Fruit fly (Drosophila melanogaster) whole organism, embryonic: ENCODE measurements around the gene fz3.
A peak's percentile ranks its signal among the peaks of the same experiment; 100 is the strongest.

Source experiments
- Aef1 ChIP-seq: fragments of 200-800 bp; sonication (Bioruptor generic); IDR thresholded peaks from 3 replicates; pipeline ENCODE4 v1.3.6; 2022; ENCODE audit warnings: missing biosample characterization, missing genetic modification characterization
- Atf3 ChIP-seq: fragments of 200-800 bp; sonication (Bioruptor generic); optimal IDR thresholded peaks from 3 replicates; lab custom pipeline; 2016; ENCODE audit warnings: missing biosample characterization, missing genetic modification characterization
- C15 ChIP-seq: fragments of 200-800 bp; sonication (Bioruptor generic); IDR thresholded peaks from 3 replicates; pipeline ENCODE4 v1.3.6; 2022; ENCODE audit warnings: missing biosample characterization, missing genetic modification characterization
- CG10209 ChIP-seq: fragments of 200-800 bp; sonication (Bioruptor generic); optimal IDR thresholded peaks from 3 replicates; lab custom pipeline; 2017; ENCODE audit warnings: missing biosample characterization, mild to moderate bottlenecking, missing genetic modification characterization, missing genetic modification reagents
- CG10979 ChIP-seq: fragments of 200-800 bp; sonication (Bioruptor generic); optimal IDR thresholded peaks from 2 replicates; lab custom pipeline; 2018; ENCODE audit warnings: missing biosample characterization, mild to moderate bottlenecking, missing genetic modification characterization, moderate library complexity
- CG12219 ChIP-seq: fragments of 200-800 bp; sonication (Bioruptor generic); optimal IDR thresholded peaks from 3 replicates; lab custom pipeline; 2018; ENCODE audit warnings: missing biosample characterization, mild to moderate bottlenecking, missing genetic modification characterization
- CG12744 ChIP-seq: fragments of 200-800 bp; sonication (Bioruptor generic); optimal IDR thresholded peaks from 2 replicates; lab custom pipeline; 2016; ENCODE audit warnings: missing biosample characterization, missing genetic modification characterization
- CG14441 ChIP-seq: fragments of 200-800 bp; sonication (Bioruptor generic); IDR thresholded peaks from 2 replicates; pipeline ENCODE4 v1.3.6; 2022; ENCODE audit warnings: missing biosample characterization, missing genetic modification characterization
- CG17186 ChIP-seq: fragments of 200-800 bp; sonication (Bioruptor generic); optimal IDR thresholded peaks from 3 replicates; lab custom pipeline; 2017; ENCODE audit warnings: missing biosample characterization, missing genetic modification reagents, missing genetic modification characterization
- CG30020 ChIP-seq: fragments of 200-800 bp; optimal IDR thresholded peaks from 2 replicates; lab custom pipeline; 2019; ENCODE audit warnings: missing biosample characterization, mild to moderate bottlenecking, missing genetic modification characterization, moderate library complexity
- CG6683 ChIP-seq: fragments of 200-800 bp; sonication (Bioruptor generic); optimal IDR thresholded peaks from 2 replicates; lab custom pipeline; 2017; ENCODE audit warnings: missing biosample characterization, mild to moderate bottlenecking, missing genetic modification characterization, missing genetic modification reagents
- CG8089 ChIP-seq: fragments of 200-800 bp; sonication (Bioruptor generic); optimal IDR thresholded peaks from 3 replicates; lab custom pipeline; 2016; ENCODE audit warnings: missing biosample characterization, missing genetic modification characterization
- CG9609 ChIP-seq: fragments of 200-800 bp; sonication (Bioruptor generic); optimal IDR thresholded peaks from 3 replicates; lab custom pipeline; 2016; ENCODE audit warnings: missing biosample characterization, missing genetic modification characterization
- CG9727 ChIP-seq: fragments of 200-800 bp; sonication (Bioruptor generic); optimal IDR thresholded peaks from 3 replicates; lab custom pipeline; 2017; ENCODE audit warnings: missing biosample characterization, mild to moderate bottlenecking, missing genetic modification characterization
- CG9797 ChIP-seq: fragments of 200-800 bp; sonication (Bioruptor generic); optimal IDR thresholded peaks from 3 replicates; lab custom pipeline; 2018; ENCODE audit warnings: missing biosample characterization, mild to moderate bottlenecking, missing genetic modification characterization
- CG9817 ChIP-seq: fragments of 200-800 bp; sonication (Bioruptor generic); optimal IDR thresholded peaks from 2 replicates; lab custom pipeline; 2018; ENCODE audit warnings: missing biosample characterization, mild to moderate bottlenecking, missing genetic modification characterization, moderate library complexity
- CkIIα-i1 ChIP-seq: fragments of 200-800 bp; sonication (Bioruptor generic); IDR thresholded peaks from 2 replicates; pipeline ENCODE4 v1.3.6; 2022; ENCODE audit warnings: missing biosample characterization, missing genetic modification characterization
- D ChIP-seq, 2 experiments: fragments of 200-800 bp in 1 of 2; fragments of >200 bp in 1 of 2; sonication (Bioruptor generic) in 1 of 2; optimal IDR thresholded peaks; 2 replicates in 1 of 2; 3 replicates in 1 of 2; lab custom pipeline; 2017; ENCODE audit warnings: mild to moderate bottlenecking in 1 of 2, missing biosample characterization in 1 of 2, missing genetic modification characterization in 1 of 2, missing genetic modification reagents in 1 of 2
- Dbx ChIP-seq: fragments of 200-800 bp; sonication (Bioruptor generic); IDR thresholded peaks from 3 replicates; pipeline ENCODE4 v1.3.6; 2022; ENCODE audit warnings: missing biosample characterization, missing genetic modification characterization
- Ets97D ChIP-seq: fragments of 200-800 bp; sonication (Bioruptor generic); optimal IDR thresholded peaks from 3 replicates; lab custom pipeline; 2016; ENCODE audit warnings: missing biosample characterization, missing genetic modification characterization
- Gug ChIP-seq: fragments of 200-800 bp; sonication (Bioruptor generic); IDR thresholded peaks from 4 replicates; pipeline ENCODE4 v1.3.6; 2022; ENCODE audit warnings: missing biosample characterization, missing genetic modification characterization
- H15 ChIP-seq: fragments of 200-800 bp; sonication (Bioruptor generic); IDR thresholded peaks from 3 replicates; pipeline ENCODE4 v1.3.6; 2022; ENCODE audit warnings: missing biosample characterization, missing genetic modification characterization
- HLH3B ChIP-seq: fragments of 200-800 bp; sonication (Bioruptor generic); IDR thresholded peaks from 2 replicates; pipeline ENCODE4 v1.3.6; 2022; ENCODE audit warnings: missing biosample characterization, missing genetic modification characterization
- Hey ChIP-seq: fragments of 200-800 bp; sonication (Bioruptor generic); optimal IDR thresholded peaks from 3 replicates; lab custom pipeline; 2018; ENCODE audit warnings: missing biosample characterization, mild to moderate bottlenecking, missing genetic modification characterization
- NK7.1 ChIP-seq: fragments of 200-800 bp; sonication (Bioruptor generic); optimal IDR thresholded peaks from 3 replicates; lab custom pipeline; 2016; ENCODE audit warnings: missing biosample characterization, missing genetic modification characterization
- Nf-YC ChIP-seq: fragments of 200-800 bp; optimal IDR thresholded peaks from 3 replicates; lab custom pipeline; 2019; ENCODE audit warnings: missing biosample characterization, mild to moderate bottlenecking, missing genetic modification characterization, moderate library complexity
- Poxn ChIP-seq: fragments of 200-800 bp; sonication (Bioruptor generic); IDR thresholded peaks from 2 replicates; pipeline ENCODE4 v1.3.6; 2022; ENCODE audit warnings: missing biosample characterization, missing genetic modification characterization
- Six4 ChIP-seq: fragments of 200-800 bp; sonication (Bioruptor generic); optimal IDR thresholded peaks from 2 replicates; lab custom pipeline; 2016; ENCODE audit warnings: missing biosample characterization, missing genetic modification characterization
- Sry-β ChIP-seq: fragments of 200-800 bp; sonication (Bioruptor generic); optimal IDR thresholded peaks from 2 replicates; lab custom pipeline; 2018; ENCODE audit warnings: missing biosample characterization, mild to moderate bottlenecking, missing genetic modification characterization, moderate library complexity
- Vsx1 ChIP-seq: fragments of 200-800 bp; sonication (Bioruptor generic); optimal IDR thresholded peaks from 2 replicates; lab custom pipeline; 2017; ENCODE audit warnings: missing biosample characterization, mild to moderate bottlenecking, missing genetic modification characterization, missing genetic modification reagents
- ap ChIP-seq: fragments of 200-800 bp; sonication (Bioruptor generic); IDR thresholded peaks from 2 replicates; pipeline ENCODE4 v1.3.6; 2022; ENCODE audit warnings: missing biosample characterization, missing genetic modification characterization
- chm ChIP-seq: fragments of 200-800 bp; sonication (Bioruptor generic); IDR thresholded peaks from 2 replicates; pipeline ENCODE4 v1.3.6; 2022; ENCODE audit warnings: missing biosample characterization, missing genetic modification characterization
- croc ChIP-seq: fragments of 200-800 bp; sonication (Bioruptor generic); conservative IDR thresholded peaks from 3 replicates; pipeline ENCODE4 v1.3.6; 2022; ENCODE audit warnings: missing biosample characterization, missing genetic modification characterization
- danr ChIP-seq: fragments of 200-800 bp; sonication (Bioruptor generic); IDR thresholded peaks from 2 replicates; pipeline ENCODE4 v1.3.6; 2022; ENCODE audit warnings: missing biosample characterization, missing genetic modification characterization
- dati ChIP-seq: fragments of 200-800 bp; sonication (Bioruptor generic); IDR thresholded peaks from 2 replicates; pipeline ENCODE4 v1.3.6; 2022; ENCODE audit warnings: missing biosample characterization, missing genetic modification characterization
- fd3F ChIP-seq: fragments of 200-800 bp; sonication (Bioruptor generic); optimal IDR thresholded peaks from 2 replicates; lab custom pipeline; 2018; ENCODE audit warnings: missing biosample characterization, mild to moderate bottlenecking, missing genetic modification characterization, moderate library complexity
- fru ChIP-seq: fragments of >200 bp; optimal IDR thresholded peaks from 2 replicates; lab custom pipeline; 2017
- gcm ChIP-seq: fragments of 200-800 bp; sonication (Bioruptor generic); optimal IDR thresholded peaks from 2 replicates; lab custom pipeline; 2019; ENCODE audit warnings: missing biosample characterization, mild to moderate bottlenecking, missing genetic modification characterization, moderate library complexity
- ind ChIP-seq: fragments of 200-800 bp; sonication (Bioruptor generic); optimal IDR thresholded peaks from 3 replicates; lab custom pipeline; 2016; ENCODE audit warnings: missing biosample characterization, missing genetic modification characterization
- insv ChIP-seq, 2 experiments: fragments of 200-800 bp; sonication (Bioruptor generic); optimal IDR thresholded peaks; 3 replicates each; lab custom pipeline; 2016 to 2018; ENCODE audit warnings: missing biosample characterization in 2 of 2, missing genetic modification characterization in 2 of 2
- jigr1 ChIP-seq: fragments of 200-800 bp; sonication (Bioruptor generic); IDR thresholded peaks from 3 replicates; pipeline ENCODE4 v1.3.6; 2022; ENCODE audit warnings: missing biosample characterization, missing genetic modification characterization
- lilli ChIP-seq: fragments of 200-800 bp; sonication (Bioruptor generic); optimal IDR thresholded peaks from 3 replicates; lab custom pipeline; 2016; ENCODE audit warnings: missing biosample characterization, missing genetic modification characterization
- luna ChIP-seq: fragments of 200-800 bp; sonication (Bioruptor generic); optimal IDR thresholded peaks from 2 replicates; lab custom pipeline; 2016; ENCODE audit warnings: missing biosample characterization, missing genetic modification characterization
- nom ChIP-seq: fragments of 200-800 bp; sonication (Bioruptor generic); optimal IDR thresholded peaks from 2 replicates; lab custom pipeline; 2017; ENCODE audit warnings: missing biosample characterization, missing genetic modification characterization, mild to moderate bottlenecking, moderate library complexity, missing genetic modification reagents
- odd ChIP-seq: fragments of 200-800 bp; sonication (Bioruptor generic); optimal IDR thresholded peaks from 2 replicates; lab custom pipeline; 2017; ENCODE audit warnings: missing biosample characterization, mild to moderate bottlenecking, missing genetic modification characterization
- ranshi ChIP-seq: fragments of 200-800 bp; sonication (Bioruptor generic); IDR thresholded peaks from 2 replicates; pipeline ENCODE4 v1.3.6; 2022; ENCODE audit warnings: missing biosample characterization, missing genetic modification characterization
- toy ChIP-seq: fragments of 200-800 bp; sonication (Bioruptor generic); IDR thresholded peaks from 2 replicates; pipeline ENCODE4 v1.3.6; 2022; ENCODE audit warnings: missing biosample characterization, missing genetic modification characterization
- ttk ChIP-seq: fragments of 200-800 bp; sonication (Bioruptor generic); IDR thresholded peaks from 2 replicates; pipeline ENCODE4 v2.1.2; 2022; ENCODE audit warnings: missing biosample characterization, missing genetic modification characterization
- twi ChIP-seq: fragments of 200-800 bp; optimal IDR thresholded peaks from 2 replicates; lab custom pipeline; 2019; ENCODE audit warnings: missing biosample characterization, mild to moderate bottlenecking, missing genetic modification characterization, moderate library complexity
- vfl ChIP-seq: fragments of 200-800 bp; sonication (Bioruptor generic); optimal IDR thresholded peaks from 2 replicates; lab custom pipeline; 2016; ENCODE audit warnings: missing biosample characterization, missing genetic modification characterization

Gene fz3

dm6 chrX:765039-765508, 4.7 kb upstream of the fz3 start, which contains the start of gene RpL22 (continued):
- TF ChIP-seq C15 (GFP tag; lab: Robert Waterston, UW) (peak; percentile 73; the same call in 1 of the 3 replicates), ind (GFP tag; lab: Kevin White, UChicago) (peak; percentile 71), lilli (GFP tag; lab: Kevin White, UChicago) (peak; percentile 79), NK7.1 (GFP tag; lab: Kevin White, UChicago) (peak; percentile 91), odd (peak; percentile 93), nom (peak; percentile 87), CG14441 (GFP tag; lab: Robert Waterston, UW) (peak; percentile 75), CG10209 (GFP tag; lab: Kevin White, UChicago) (peak; percentile 93), CG9797 (GFP tag; lab: Kevin White, UChicago) (peak; percentile 99), Gug (GFP tag; lab: Robert Waterston, UW) (peak; percentile 51; the same call in 2 of the 4 replicates), Hey (tag; lab: Kevin White, UChicago) (peak; percentile 73), CG6683 (GFP tag; lab: Kevin White, UChicago) (peak; percentile 86), luna (GFP tag; lab: Kevin White, UChicago) (peak; percentile 85), insv (GFP tag; optimal IDR thresholded peaks at IDR 0.05; lab: Kevin White, UChicago) (peak in 1 of 2 experiments; percentile 80), Atf3 (GFP tag; lab: Kevin White, UChicago) (peak; percentile 71), CG12744 (GFP tag; lab: Kevin White, UChicago) (peak; percentile 84), CkIIα-i1 (GFP tag; lab: Robert Waterston, UW) (0 out of 2 replicates have a peak, but pooled peaks have one; percentile 35), CG17186 (GFP tag; lab: Kevin White, UChicago) (peak; percentile 98), CG10979 (peak; percentile 72), dati (GFP tag; lab: Robert Waterston, UW) (peak; percentile 76), CG30020 (tag; lab: Kevin White, UChicago) (peak; percentile 44), jigr1 (GFP tag; lab: Robert Waterston, UW) (peak; percentile 56; the same call in 1 of the 3 replicates), Vsx1 (GFP tag; lab: Kevin White, UChicago) (peak; percentile 86), croc (GFP tag; lab: Robert Waterston, UW) (peak; percentile 63; the same call in 2 of the 3 replicates), Dbx (GFP tag; lab: Robert Waterston, UW) (peak; percentile 92), CG9817 (tag; lab: Kevin White, UChicago) (peak; percentile 77), fru (lab: Kevin White, UChicago) (no peak), Sry-β (GFP tag; lab: Kevin White, UChicago) (peak; percentile 33), ttk (GFP tag; lab: Robert Waterston, UW) (peak; percentile 63; the same call in 1 of the 2 replicates), Six4 (peak; percentile 80), HLH3B (GFP tag; lab: Robert Waterston, UW) (peak; percentile 75), CG12219 (GFP tag; lab: Kevin White, UChicago) (peak; percentile 83), ap (peak; percentile 60; the same call in 1 of the 2 replicates), CG9727 (GFP tag; lab: Kevin White, UChicago) (peak; percentile 93), H15 (GFP tag; lab: Robert Waterston, UW) (peak; percentile 84), twi (tag; lab: Kevin White, UChicago) (peak; percentile 42), CG9609 (GFP tag; lab: Kevin White, UChicago) (peak; percentile 87), D (optimal IDR thresholded peaks at IDR 0.05; lab: Kevin White, UChicago) (no peak), D (GFP tag; optimal IDR thresholded peaks at IDR 0.05; lab: Kevin White, UChicago) (peak; percentile 83), vfl (peak; percentile 72), fd3F (GFP tag; lab: Kevin White, UChicago) (peak; percentile 69), danr (GFP tag; lab: Robert Waterston, UW) (peak; percentile 60; the same call in 1 of the 2 replicates), chm (peak; percentile 92), CG8089 (GFP tag; lab: Kevin White, UChicago) (peak; percentile 93), Poxn (GFP tag; lab: Robert Waterston, UW) (no peak), Ets97D (GFP tag; lab: Kevin White, UChicago) (peak; percentile 100), toy (peak; percentile 61; the same call in 1 of the 2 replicates), ranshi (GFP tag; lab: Robert Waterston, UW) (peak; percentile 79), Nf-YC (tag; lab: Kevin White, UChicago) (peak; percentile 77), Aef1 (GFP tag; lab: Robert Waterston, UW) (peak; percentile 71), gcm (GFP tag; lab: Kevin White, UChicago) (peak; percentile 68)
